Worm (Caenorhabditis elegans): Measurements from ENCODE around the gene T25B2.3.

- TF ChIP-seq nhr-28 (tag; optimal IDR thresholded peaks at IDR 0.05) (no peak), skn-1 (tag; optimal IDR thresholded peaks at IDR 0.05) (no peak), fos-1 (tag; optimal IDR thresholded peaks at IDR 0.05) (no peak), unc-62 (GFP tag; optimal IDR thresholded peaks at IDR 0.05) (no peak), nhr-76 (tag; optimal IDR thresholded peaks at IDR 0.05) (no peak), fkh-10 (GFP tag; optimal IDR thresholded peaks at IDR 0.05) (no peak), elt-1 (tag; optimal IDR thresholded peaks at IDR 0.05) (no peak), nhr-237 (tag; optimal IDR thresholded peaks at IDR 0.05) (no peak), jun-1 (tag; optimal IDR thresholded peaks at IDR 0.05) (no peak)
Measured at ce11 chrX:6189955-6190354, 14.0 kb downstream of the T25B2.3 start, which contains the start of gene T13C5.9.
